Worm (Caenorhabditis elegans): ENCODE results near the gene zipt-7.2.

zipt-7.2 gene

DNA sequence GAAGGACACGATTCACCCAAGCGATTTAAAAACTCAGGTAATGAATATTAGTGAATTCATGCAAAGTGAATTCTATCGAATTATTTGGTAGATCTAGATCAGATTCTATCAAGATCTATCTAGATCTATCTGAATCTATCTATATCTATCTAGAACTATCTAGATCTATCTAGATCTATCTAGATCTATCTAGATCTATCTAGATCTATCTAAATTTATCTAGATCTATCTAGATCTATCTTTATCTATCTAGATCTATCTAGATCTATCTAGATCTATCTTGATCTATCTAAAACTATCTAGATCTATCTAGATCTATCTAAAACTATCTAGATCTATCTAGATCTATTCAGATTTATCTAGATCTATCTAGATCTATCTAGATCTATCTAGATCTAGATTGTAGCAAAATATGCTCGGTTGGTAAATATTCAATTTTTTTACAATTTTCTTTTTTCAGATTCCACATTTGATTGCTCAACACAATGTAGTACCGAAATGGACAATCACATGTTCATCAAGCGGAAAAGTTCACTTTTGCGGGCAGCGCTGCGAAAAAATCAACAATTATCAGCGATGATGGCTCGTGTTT, 37.6 kb downstream of the zipt-7.2 start:
- TF ChIP-seq gei-8 (GFP tag; optimal IDR thresholded peaks at IDR 0.05), result no peak
- TF ChIP-seq lin-29 (GFP tag; IDR thresholded peaks at IDR 0.05), result no peak
- peak; percentile 6 for TF ChIP-seq nhr-48 (tag; optimal IDR thresholded peaks at IDR 0.05)

DNA sequence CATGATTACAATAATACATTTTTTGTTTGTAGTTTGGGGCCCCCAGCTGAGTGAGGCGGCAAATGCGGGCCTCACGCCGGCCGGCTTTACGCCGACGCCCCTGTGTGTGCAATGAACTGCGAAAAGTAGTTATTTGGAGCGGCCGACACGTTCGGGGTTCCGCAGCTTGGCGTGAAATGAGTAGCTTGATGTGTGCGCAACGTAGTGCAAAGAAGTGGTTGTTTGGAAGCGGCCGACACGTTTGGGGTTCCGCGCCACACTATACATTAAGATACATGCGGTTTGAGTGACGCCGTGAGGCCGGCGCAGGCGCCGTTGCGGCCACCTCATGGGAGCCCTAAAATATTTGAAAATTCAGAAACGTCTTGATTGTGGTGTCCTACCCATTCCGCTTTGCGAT, 39.0 kb downstream of the zipt-7.2 start:
- no peak for TF ChIP-seq lin-15B (tag; optimal IDR thresholded peaks at IDR 0.05)
- TF ChIP-seq lir-3 (tag; optimal IDR thresholded peaks at IDR 0.05), result no peak
- 0 out of 2 replicates have a peak, but pooled peaks have one; percentile 10 for TF ChIP-seq egl-43 (GFP tag; IDR thresholded peaks at IDR 0.05)
- 0 out of 2 replicates have a peak, but pooled peaks have one; percentile 42 for TF ChIP-seq snpc-1.2 (GFP tag; IDR thresholded peaks at IDR 0.05)
- TF ChIP-seq F10B5.3 (tag; optimal IDR thresholded peaks at IDR 0.05), result no peak
- TF ChIP-seq lin-29 (GFP tag; IDR thresholded peaks at IDR 0.05), result no peak
- TF ChIP-seq set-16 (GFP tag; IDR thresholded peaks at IDR 0.05), result peak; percentile 52
- TF ChIP-seq zfp-3 (GFP tag; conservative IDR thresholded peaks at IDR 0.05), result no peak
- TF ChIP-seq ztf-11 (tag; optimal IDR thresholded peaks at IDR 0.05), result no peak
- no peak for TF ChIP-seq nhr-48 (tag; optimal IDR thresholded peaks at IDR 0.05)

DNA sequence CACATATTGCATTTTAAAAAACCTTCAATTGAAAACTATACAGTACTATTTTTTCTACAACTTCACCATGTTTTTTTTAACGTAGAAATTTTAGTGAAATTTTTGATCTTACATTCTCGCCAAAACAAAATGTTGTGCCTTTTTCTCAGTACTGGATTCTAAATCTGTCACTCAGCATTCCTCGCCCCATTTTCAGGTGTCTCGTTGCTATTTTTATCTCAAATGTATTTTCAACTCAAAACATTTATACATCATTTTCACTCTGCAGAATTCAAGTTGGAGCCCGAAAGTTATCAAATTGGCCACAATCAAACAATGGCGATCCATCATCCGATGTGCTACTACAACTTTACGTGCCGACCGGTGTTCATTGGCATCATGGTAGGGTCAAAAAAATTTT, 41.6 kb downstream of the zipt-7.2 start, which contains the start of gene sprr-1:
TSS of gene sprr-1 (plus strand) at position 269 of the 400 bp plus-strand sequence.
- TF ChIP-seq mdt-29 (GFP tag; IDR thresholded peaks at IDR 0.05), result no peak
- peak in 1 of 2 experiments; percentile 95 for TF ChIP-seq unc-62 (GFP tag; optimal IDR thresholded peaks at IDR 0.05 in 1 of 2)
- no peak for TF ChIP-seq unc-62 (tag; optimal IDR thresholded peaks at IDR 0.05)

DNA sequence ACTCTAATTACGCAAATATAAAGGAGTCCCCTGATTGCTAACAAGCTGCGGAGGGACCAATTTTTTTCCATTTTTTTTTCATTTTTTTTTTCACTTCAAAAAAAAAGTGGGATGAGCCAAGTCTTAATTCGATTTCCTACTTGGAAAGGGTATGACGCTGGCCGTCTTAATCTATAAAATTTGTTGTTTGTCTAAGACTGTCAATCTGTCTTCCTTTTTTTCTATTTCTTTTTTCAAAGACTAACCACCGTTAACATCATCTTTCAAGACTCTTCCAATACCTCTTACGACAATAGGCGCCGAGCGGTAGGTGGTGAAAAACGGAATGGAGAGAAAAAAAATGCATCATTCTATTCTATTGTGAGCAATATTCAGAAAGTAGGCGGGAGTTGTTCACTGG, 42.6 kb downstream of the zipt-7.2 start:
- TF ChIP-seq mes-2 (tag; optimal IDR thresholded peaks at IDR 0.05; ENCODE audit: poor library complexity, severe bottlenecking) (no peak), ceh-28 (tag; optimal IDR thresholded peaks at IDR 0.05) (no peak), aha-1 (tag) (peak; percentile 96), ZK546.5 (tag; optimal IDR thresholded peaks at IDR 0.05) (no peak)
